Fruit fly (Drosophila melanogaster) whole organism, prepupa: ENCODE data around the gene CG14840.

Source experiments
- CG11762 ChIP-seq: fragments of 200-800 bp; sonication (Bioruptor generic); optimal IDR thresholded peaks from 3 replicates; lab custom pipeline; 2016; ENCODE audit warnings: missing biosample characterization, missing genetic modification characterization; ENCODE audit not compliant: insufficient read depth
- CG32006 ChIP-seq: fragments of 200-800 bp; sonication (Bioruptor generic); optimal IDR thresholded peaks from 3 replicates; lab custom pipeline; 2017; ENCODE audit warnings: missing biosample characterization, mild to moderate bottlenecking, missing genetic modification characterization
- CG6808 ChIP-seq: fragments of 200-800 bp; sonication (Bioruptor generic); optimal IDR thresholded peaks from 3 replicates; lab custom pipeline; 2017; ENCODE audit warnings: missing biosample characterization, missing genetic modification characterization, mild to moderate bottlenecking, moderate library complexity, missing genetic modification reagents
- CG8319 ChIP-seq: fragments of 200-800 bp; sonication (Bioruptor generic); optimal IDR thresholded peaks from 3 replicates; lab custom pipeline; 2016; ENCODE audit warnings: missing biosample characterization, missing genetic modification characterization
- Eip75B ChIP-seq: fragments of 200-800 bp; sonication (Bioruptor generic); optimal IDR thresholded peaks from 3 replicates; lab custom pipeline; 2016; ENCODE audit warnings: missing biosample characterization, missing genetic modification characterization
- Eip93F ChIP-seq: fragments of 200-800 bp; sonication (Bioruptor generic); optimal IDR thresholded peaks from 2 replicates; lab custom pipeline; 2016; ENCODE audit warnings: missing biosample characterization, mild to moderate bottlenecking, missing genetic modification characterization
- Ets21C ChIP-seq: fragments of 200-800 bp; sonication (Bioruptor generic); optimal IDR thresholded peaks from 3 replicates; lab custom pipeline; 2016; ENCODE audit warnings: missing biosample characterization, missing genetic modification characterization
- Hr4 ChIP-seq: fragments of 200-800 bp; sonication (Bioruptor generic); optimal IDR thresholded peaks from 3 replicates; lab custom pipeline; 2016; ENCODE audit warnings: missing biosample characterization, missing genetic modification characterization
- OdsH ChIP-seq: fragments of 200-800 bp; sonication (Bioruptor generic); optimal IDR thresholded peaks from 3 replicates; lab custom pipeline; 2016; ENCODE audit warnings: missing biosample characterization, missing genetic modification characterization
- Sox102F ChIP-seq: fragments of 200-800 bp; sonication (Bioruptor generic); optimal IDR thresholded peaks from 2 replicates; lab custom pipeline; 2016; ENCODE audit warnings: missing biosample characterization, mild to moderate bottlenecking, missing genetic modification characterization
- dac ChIP-seq: fragments of 200-800 bp; sonication (Bioruptor generic); optimal IDR thresholded peaks from 2 replicates; lab custom pipeline; 2017; ENCODE audit warnings: missing biosample characterization, mild to moderate bottlenecking, missing genetic modification characterization
- vri ChIP-seq: fragments of 200-800 bp; sonication (Bioruptor generic); optimal IDR thresholded peaks from 3 replicates; lab custom pipeline; 2016; ENCODE audit warnings: missing biosample characterization, mild to moderate bottlenecking, missing genetic modification characterization

DNA sequence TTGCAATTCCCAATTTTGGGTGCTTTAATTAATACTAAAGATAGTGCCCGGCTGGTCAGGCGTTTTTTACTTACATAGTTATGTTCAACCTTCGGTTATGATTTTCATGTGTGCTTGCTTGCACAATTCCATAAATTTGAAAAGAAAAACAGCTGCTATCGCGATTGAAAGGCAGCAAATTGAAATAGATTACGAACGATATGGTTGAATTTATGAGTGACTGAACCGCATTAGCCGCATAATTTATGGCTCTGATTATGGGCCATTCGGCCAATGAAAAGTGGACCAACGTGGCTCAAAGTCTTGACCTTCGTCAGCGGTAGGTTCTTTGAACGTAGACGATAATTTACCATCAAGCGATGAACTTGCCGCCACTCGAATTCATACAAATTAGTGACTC lies 35.1 kb upstream of the CG14840 start:
- TF ChIP-seq dac (GFP tag; lab: Kevin White, UChicago), result no peak
- TF ChIP-seq vri (GFP tag; lab: Kevin White, UChicago), result no peak
- no peak for TF ChIP-seq CG6808 (GFP tag; lab: Kevin White, UChicago)
- TF ChIP-seq OdsH (GFP tag; lab: Kevin White, UChicago), result no peak
- no peak for TF ChIP-seq Ets21C (GFP tag; lab: Kevin White, UChicago)
- no peak for TF ChIP-seq CG32006 (GFP tag; lab: Kevin White, UChicago)
- TF ChIP-seq Eip93F (GFP tag; lab: Kevin White, UChicago), result no peak
- TF ChIP-seq Eip75B (GFP tag; lab: Kevin White, UChicago), result no peak
- no peak for TF ChIP-seq Hr4 (GFP tag; lab: Kevin White, UChicago)
- no peak for TF ChIP-seq Sox102F (GFP tag; lab: Kevin White, UChicago)
- TF ChIP-seq CG8319 (GFP tag; lab: Kevin White, UChicago), result no peak
- TF ChIP-seq CG11762 (GFP tag; lab: Kevin White, UChicago), result no peak
